Worm (Caenorhabditis elegans) whole organism, L3 larva: Measurements from ENCODE around the gene myrf-1.

Experiments
- ama-1 ChIP-seq: fragments of 150-350 bp; optimal IDR thresholded peaks from 2 replicates; lab custom pipeline; 2018
- ceh-82 ChIP-seq: fragments of 150-350 bp; optimal IDR thresholded peaks from 2 replicates; lab custom pipeline; 2014; ENCODE audit warnings: missing biosample characterization, missing genetic modification characterization
- elt-3 ChIP-seq, 3 experiments: fragments of 150-350 bp in 1 of 3; sonication (generic microtip) in 2 of 3; optimal IDR thresholded peaks; 2 replicates in 2 of 3; 4 replicates in 1 of 3; lab custom pipeline; 2014 to 2017; ENCODE audit warnings: missing biosample characterization in 3 of 3, missing genetic modification characterization in 3 of 3
- fos-1 ChIP-seq: fragments of 150-350 bp; optimal IDR thresholded peaks from 2 replicates; lab custom pipeline; 2014; ENCODE audit warnings: missing biosample characterization, missing genetic modification characterization
- lin-15B ChIP-seq: fragments of 150-350 bp; optimal IDR thresholded peaks from 2 replicates; lab custom pipeline; 2014; ENCODE audit warnings: missing biosample characterization, missing genetic modification characterization
- mdl-1 ChIP-seq: fragments of 150-350 bp; optimal IDR thresholded peaks from 2 replicates; lab custom pipeline; 2014; ENCODE audit warnings: missing biosample characterization, missing genetic modification characterization
- mml-1 ChIP-seq: fragments of 150-350 bp; sonication (generic microtip); optimal IDR thresholded peaks from 3 replicates; lab custom pipeline; 2014; ENCODE audit warnings: missing biosample characterization, missing genetic modification characterization
- nfya-1 ChIP-seq: sonication (generic microtip); optimal IDR thresholded peaks from 2 replicates; lab custom pipeline; 2017; ENCODE audit warnings: missing genetic modification characterization, mild to moderate bottlenecking, missing compliant biosample characterization, antibody characterized with exemption, moderate library complexity; ENCODE audit not compliant: insufficient read depth
- snpc-4 ChIP-seq: fragments of 150-350 bp; optimal IDR thresholded peaks from 2 replicates; lab custom pipeline; 2014; ENCODE audit warnings: missing biosample characterization, missing genetic modification characterization
- tbx-2 ChIP-seq: sonication (generic microtip); optimal IDR thresholded peaks from 2 replicates; lab custom pipeline; 2016; ENCODE audit warnings: mild to moderate bottlenecking, missing genetic modification characterization, missing compliant biosample characterization
- unc-39 ChIP-seq: sonication (generic microtip); optimal IDR thresholded peaks from 4 replicates; lab custom pipeline; 2017; ENCODE audit warnings: missing biosample characterization, missing genetic modification characterization
- ztf-11 ChIP-seq: fragments of 150-350 bp; optimal IDR thresholded peaks from 2 replicates; lab custom pipeline; 2014; ENCODE audit warnings: missing biosample characterization, missing genetic modification characterization

DNA sequence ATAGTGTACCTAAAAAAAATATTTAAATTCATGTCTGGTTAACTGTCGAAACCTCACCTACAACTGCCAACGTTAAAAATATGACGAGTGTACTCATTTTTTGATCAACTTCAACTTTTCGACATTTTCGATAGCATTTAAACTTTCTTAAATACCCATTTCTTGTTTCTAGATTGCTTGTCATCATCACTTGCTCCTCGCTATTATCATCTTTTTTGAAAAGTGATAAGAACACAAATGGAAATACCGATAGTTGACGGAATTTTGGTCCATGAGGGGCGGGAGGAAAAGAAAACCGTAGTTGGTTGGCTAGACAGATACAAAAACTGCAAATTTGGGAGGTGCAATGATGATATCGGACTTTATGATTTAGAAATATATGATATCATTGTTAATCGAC, 32.2 kb downstream of the myrf-1 start, which contains the start of gene clec-143:
- no peak for TF ChIP-seq lin-15B (tag; lab: Kevin White, UChicago)
- TF ChIP-seq nfya-1 (tag; lab: Kevin White, UChicago): no peak
- no peak for TF ChIP-seq ztf-11 (tag; lab: Kevin White, UChicago)
- TF ChIP-seq elt-3 (tag; optimal IDR thresholded peaks at IDR 0.05; lab: Kevin White, UChicago): no peak
- no peak for TF ChIP-seq tbx-2 (tag; lab: Kevin White, UChicago)
- no peak for TF ChIP-seq ama-1
- TF ChIP-seq unc-39 (tag; lab: Kevin White, UChicago): no peak
- TF ChIP-seq snpc-4: no peak
- no peak for TF ChIP-seq fos-1 (tag; lab: Kevin White, UChicago)
- no peak for TF ChIP-seq ceh-82 (tag; lab: Kevin White, UChicago)
- no peak for TF ChIP-seq mml-1 (tag; lab: Kevin White, UChicago)
- no peak for TF ChIP-seq mdl-1 (tag; lab: Kevin White, UChicago)
